Worm (Caenorhabditis elegans) whole organism, L2 larva: ENCODE data around the gene cyp-13A12.

Experiments
- aly-2 ChIP-seq: fragments of 150-350 bp; optimal IDR thresholded peaks from 2 replicates; lab custom pipeline; 2014; ENCODE audit warnings: missing biosample characterization, missing genetic modification characterization
- ama-1 ChIP-seq: fragments of 150-350 bp; optimal IDR thresholded peaks from 2 replicates; lab custom pipeline; 2018; ENCODE audit warnings: inconsistent platforms
- egl-27 ChIP-seq: sonication (generic microtip); optimal IDR thresholded peaks from 3 replicates; lab custom pipeline; 2017; ENCODE audit warnings: missing biosample characterization, missing genetic modification reagents, missing genetic modification characterization
- elt-1 ChIP-seq: fragments of 150-350 bp; optimal IDR thresholded peaks from 2 replicates; lab custom pipeline; 2014; ENCODE audit warnings: missing biosample characterization, missing genetic modification characterization
- lin-13 ChIP-seq: fragments of 150-350 bp; optimal IDR thresholded peaks from 2 replicates; lab custom pipeline; 2014; ENCODE audit warnings: missing biosample characterization, missing genetic modification reagents, missing genetic modification characterization
- mab-5 ChIP-seq: fragments of 150-350 bp; optimal IDR thresholded peaks from 2 replicates; lab custom pipeline; 2014; ENCODE audit warnings: missing biosample characterization, missing genetic modification characterization
- mdl-1 ChIP-seq, 2 experiments: fragments of 150-350 bp in 1 of 2; sonication (generic microtip) in 1 of 2; optimal IDR thresholded peaks; 2 replicates each; lab custom pipeline; 2017; ENCODE audit warnings: missing biosample characterization in 2 of 2, missing genetic modification characterization in 2 of 2
- sem-4 ChIP-seq: fragments of 150-350 bp; optimal IDR thresholded peaks from 2 replicates; lab custom pipeline; 2014; ENCODE audit warnings: missing biosample characterization, missing genetic modification reagents, missing genetic modification characterization

DNA sequence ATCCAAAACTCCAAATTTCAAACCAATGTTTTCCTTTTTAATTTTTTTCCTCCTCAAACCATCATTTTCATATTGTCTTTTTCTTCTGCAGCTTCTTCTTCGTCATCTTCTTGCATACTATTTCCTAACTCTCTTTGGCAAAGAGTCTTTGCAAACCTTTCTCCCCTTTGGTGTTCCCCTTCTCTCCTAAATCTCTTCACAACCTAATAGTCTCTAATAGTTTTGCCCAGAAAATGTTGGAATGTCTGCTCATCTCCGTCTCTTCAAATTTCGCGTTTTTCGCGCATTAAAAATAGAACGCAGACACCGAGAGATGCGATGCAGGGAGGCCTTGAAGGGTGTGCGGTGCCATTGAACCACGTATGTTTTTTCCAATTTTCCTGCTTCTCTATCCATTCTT, 22.2 kb upstream of the cyp-13A12 start, which contains the start of gene ZK1010.10:
- no peak for TF ChIP-seq lin-13 (GFP tag; lab: Kevin White, UChicago)
- peak; percentile 18 for TF ChIP-seq egl-27 (tag; lab: Kevin White, UChicago)
- TF ChIP-seq elt-1 = no peak
- TF ChIP-seq mab-5 (tag; lab: Kevin White, UChicago) = peak; percentile 12
- TF ChIP-seq mdl-1 (tag; optimal IDR thresholded peaks at IDR 0.05; lab: Kevin White, UChicago) = no peak
- TF ChIP-seq ama-1 (lab: Kevin White, UChicago) = no peak
- peak; percentile 55 for TF ChIP-seq sem-4 (tag; lab: Kevin White, UChicago)
- TF ChIP-seq aly-2 (tag; lab: Kevin White, UChicago) = no peak
